Worm (Caenorhabditis elegans): Measurements from ENCODE around the gene fbxb-1.
A peak's percentile ranks its signal among the peaks of the same experiment; 100 is the strongest.

The fbxb-1 gene

DNA sequence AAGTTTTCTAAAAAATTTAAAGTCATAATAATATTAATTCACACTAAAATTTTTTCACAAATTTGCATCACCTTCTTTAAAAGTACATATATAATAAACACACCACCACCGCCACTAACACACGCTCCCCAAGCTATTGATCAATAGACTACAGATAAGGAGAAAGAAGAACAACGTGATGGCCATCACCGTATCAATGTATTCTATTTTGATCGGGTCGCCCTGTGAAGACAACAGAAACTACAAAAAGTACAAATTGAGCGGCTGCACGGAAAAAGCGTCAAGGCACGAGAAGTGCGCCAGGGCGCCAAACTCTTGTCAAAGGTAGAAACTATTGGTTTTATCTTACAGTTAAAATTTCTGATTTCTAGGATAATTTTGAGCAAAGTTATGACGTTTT is 27.8 kb upstream of the fbxb-1 start:
- TF ChIP-seq pes-1 (GFP tag; IDR thresholded peaks at IDR 0.05) (no peak), sea-1 (GFP tag; conservative IDR thresholded peaks at IDR 0.05) (no peak), ama-1 (optimal IDR thresholded peaks at IDR 0.05) (no peak)

DNA sequence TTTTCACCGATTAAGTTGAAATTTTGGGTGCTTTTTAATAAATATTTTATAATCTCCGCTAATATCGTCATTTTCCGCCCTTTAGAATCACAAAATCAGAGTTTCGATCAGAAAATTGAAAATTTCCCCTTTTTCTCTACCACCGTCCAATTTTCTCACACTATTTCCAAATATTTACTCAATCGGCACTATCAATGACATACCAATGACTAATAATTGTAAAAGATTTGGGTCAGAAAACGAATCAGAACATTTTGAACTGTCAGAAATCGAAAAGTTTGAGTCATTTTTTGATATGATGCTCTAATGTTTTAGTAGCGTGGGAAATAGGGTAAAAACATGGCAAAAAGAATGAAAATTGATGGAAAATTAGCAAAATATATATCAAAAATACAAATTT is 23.1 kb upstream of the fbxb-1 start, which contains the start of gene srr-2:
srr-2 (minus strand) TSS at position 73 of the 400 bp plus-strand sequence.
- no peak for TF ChIP-seq hmbx-1 (tag; optimal IDR thresholded peaks at IDR 0.05)
- no peak for TF ChIP-seq tra-4 (tag; optimal IDR thresholded peaks at IDR 0.05)
- TF ChIP-seq F13C5.2 (tag; optimal IDR thresholded peaks at IDR 0.05): no peak
- no peak for TF ChIP-seq tbx-37 (GFP tag; conservative IDR thresholded peaks at IDR 0.05)
- TF ChIP-seq ama-1 (optimal IDR thresholded peaks at IDR 0.05): no peak
- TF ChIP-seq ets-7 (tag; optimal IDR thresholded peaks at IDR 0.05): no peak
- TF ChIP-seq tbx-11 (GFP tag; IDR thresholded peaks at IDR 0.05): no peak
- no peak for TF ChIP-seq pes-1 (GFP tag; IDR thresholded peaks at IDR 0.05)
- no peak for TF ChIP-seq B0310.2 (tag; optimal IDR thresholded peaks at IDR 0.05)
- TF ChIP-seq hnd-1 (tag; optimal IDR thresholded peaks at IDR 0.05): no peak
- no peak for TF ChIP-seq sea-1 (GFP tag; conservative IDR thresholded peaks at IDR 0.05)
- TF ChIP-seq ceh-36 (tag; optimal IDR thresholded peaks at IDR 0.05): no peak
- TF ChIP-seq scrt-1 (GFP tag; IDR thresholded peaks at IDR 0.05): no peak

- TF ChIP-seq tbx-37 (GFP tag; conservative IDR thresholded peaks at IDR 0.05) (no peak), B0310.2 (tag; optimal IDR thresholded peaks at IDR 0.05) (no peak), ets-7 (tag; optimal IDR thresholded peaks at IDR 0.05) (no peak), ceh-36 (tag; optimal IDR thresholded peaks at IDR 0.05) (no peak), scrt-1 (GFP tag; IDR thresholded peaks at IDR 0.05) (no peak), hnd-1 (tag; optimal IDR thresholded peaks at IDR 0.05) (no peak), tra-4 (tag; optimal IDR thresholded peaks at IDR 0.05) (no peak), ama-1 (optimal IDR thresholded peaks at IDR 0.05) (no peak), hmbx-1 (tag; optimal IDR thresholded peaks at IDR 0.05) (no peak), hmg-4 (GFP tag; optimal IDR thresholded peaks at IDR 0.05) (no peak)
These were observed 22.5 kb upstream of the fbxb-1 start, which contains the start of gene oac-49 for ce11 chrV:19217675-19218074. TSS of gene oac-49 (plus strand) at chrV:19217975.

ce11 chrV:19228958-19229357 is 11.2 kb upstream of the fbxb-1 start:
- TF ChIP-seq ceh-36 (tag; optimal IDR thresholded peaks at IDR 0.05): peak; percentile 20

DNA sequence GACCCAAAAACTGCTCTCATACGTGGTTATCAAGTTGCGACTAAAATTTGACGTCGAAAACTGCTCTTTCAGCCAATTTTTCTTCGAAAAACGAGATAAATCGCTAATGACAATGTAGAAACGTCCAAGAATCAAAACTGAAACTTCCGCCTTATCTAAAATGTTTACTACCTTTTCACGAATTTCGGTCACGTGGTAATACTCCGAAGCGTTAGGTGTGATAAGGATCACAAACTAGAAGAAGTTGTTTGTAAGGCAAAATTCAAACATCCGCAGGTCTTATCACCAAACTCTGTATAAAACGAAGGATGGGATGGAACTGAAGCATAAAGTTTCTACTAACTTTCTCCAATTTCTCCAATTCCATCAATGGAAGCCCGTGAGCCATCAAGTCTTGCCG is 9.7 kb upstream of the fbxb-1 start, which contains the start of gene sqst-3:
sqst-3 (plus strand) TSS at position 370 of the 400 bp plus-strand sequence.
- TF ChIP-seq ceh-13 (GFP tag; optimal IDR thresholded peaks at IDR 0.05) (no peak), hmbx-1 (tag; optimal IDR thresholded peaks at IDR 0.05) (no peak), hnd-1 (tag; optimal IDR thresholded peaks at IDR 0.05) (no peak), pes-1 (GFP tag; IDR thresholded peaks at IDR 0.05) (no peak), aly-1 (tag; optimal IDR thresholded peaks at IDR 0.05) (no peak), ceh-36 (tag; optimal IDR thresholded peaks at IDR 0.05) (no peak), ets-7 (tag; optimal IDR thresholded peaks at IDR 0.05) (no peak), flt-1 (GFP tag; IDR thresholded peaks at IDR 0.05) (no peak), scrt-1 (GFP tag; IDR thresholded peaks at IDR 0.05) (no peak), F13C5.2 (tag; optimal IDR thresholded peaks at IDR 0.05) (no peak), tbx-37 (GFP tag; conservative IDR thresholded peaks at IDR 0.05) (no peak), ama-1 (optimal IDR thresholded peaks at IDR 0.05) (no peak), tra-4 (tag; optimal IDR thresholded peaks at IDR 0.05) (no peak)

DNA sequence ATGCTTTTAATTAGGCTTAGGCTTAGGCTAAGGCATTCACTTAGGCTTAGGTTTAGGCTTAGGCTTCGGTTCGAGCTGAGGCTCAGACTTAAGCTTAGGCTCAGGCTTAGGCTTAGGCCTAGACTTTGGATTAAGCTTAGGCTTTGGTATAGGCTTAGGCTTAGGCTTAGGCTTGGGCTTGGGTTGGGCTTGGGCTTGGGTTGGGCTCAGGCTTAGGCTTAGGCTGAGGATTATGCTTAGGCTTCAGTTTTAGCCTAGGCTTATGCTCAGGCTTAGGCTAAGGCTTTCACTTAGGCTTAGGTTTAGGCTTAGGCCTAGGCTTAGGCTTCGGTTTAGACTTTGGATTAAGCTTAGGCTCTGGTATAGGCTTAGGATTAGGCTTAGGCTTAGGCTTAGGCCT is 9.0 kb upstream of the fbxb-1 start:
- peak; percentile 95 for TF ChIP-seq ceh-36 (tag; optimal IDR thresholded peaks at IDR 0.05)
- no peak for TF ChIP-seq scrt-1 (GFP tag; IDR thresholded peaks at IDR 0.05)

DNA sequence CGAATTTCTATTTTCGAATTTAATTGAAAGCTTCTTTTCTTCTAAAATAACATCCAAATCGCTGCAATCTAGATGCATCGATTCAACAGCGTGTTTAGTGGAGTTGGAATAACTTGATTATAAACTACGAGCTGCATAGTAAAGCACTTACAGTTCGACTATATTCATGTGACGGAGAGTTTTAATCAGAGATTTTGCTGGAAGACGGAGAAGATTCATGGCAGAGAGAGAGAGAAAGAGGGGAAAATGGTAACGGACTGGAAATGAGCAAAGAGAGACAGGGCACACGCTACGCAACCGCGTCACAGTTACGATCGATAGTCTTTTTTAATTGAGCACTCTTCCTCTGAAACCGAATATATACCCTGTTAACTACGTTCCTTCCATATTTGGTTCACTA is 6.7 kb upstream of the fbxb-1 start, which contains the start of gene fbxb-116:
fbxb-116 (plus strand) TSS at position 301 of the 400 bp plus-strand sequence.
- TF ChIP-seq B0310.2 (tag; optimal IDR thresholded peaks at IDR 0.05): no peak
- TF ChIP-seq hmg-4 (GFP tag; optimal IDR thresholded peaks at IDR 0.05): no peak
- TF ChIP-seq tbx-11 (GFP tag; IDR thresholded peaks at IDR 0.05): no peak
- no peak for TF ChIP-seq ama-1 (optimal IDR thresholded peaks at IDR 0.05)
- no peak for TF ChIP-seq hnd-1 (tag; optimal IDR thresholded peaks at IDR 0.05)
- no peak for TF ChIP-seq scrt-1 (GFP tag; IDR thresholded peaks at IDR 0.05)
- no peak for TF ChIP-seq flt-1 (GFP tag; IDR thresholded peaks at IDR 0.05)
- no peak for TF ChIP-seq tra-4 (tag; optimal IDR thresholded peaks at IDR 0.05)
- no peak for TF ChIP-seq F13C5.2 (tag; optimal IDR thresholded peaks at IDR 0.05)
- TF ChIP-seq ceh-13 (GFP tag; optimal IDR thresholded peaks at IDR 0.05): no peak
- no peak for TF ChIP-seq pes-1 (GFP tag; IDR thresholded peaks at IDR 0.05)
- TF ChIP-seq hmbx-1 (tag; optimal IDR thresholded peaks at IDR 0.05): no peak
- no peak for TF ChIP-seq sea-1 (GFP tag; conservative IDR thresholded peaks at IDR 0.05)
- TF ChIP-seq ceh-36 (tag; optimal IDR thresholded peaks at IDR 0.05): no peak

DNA sequence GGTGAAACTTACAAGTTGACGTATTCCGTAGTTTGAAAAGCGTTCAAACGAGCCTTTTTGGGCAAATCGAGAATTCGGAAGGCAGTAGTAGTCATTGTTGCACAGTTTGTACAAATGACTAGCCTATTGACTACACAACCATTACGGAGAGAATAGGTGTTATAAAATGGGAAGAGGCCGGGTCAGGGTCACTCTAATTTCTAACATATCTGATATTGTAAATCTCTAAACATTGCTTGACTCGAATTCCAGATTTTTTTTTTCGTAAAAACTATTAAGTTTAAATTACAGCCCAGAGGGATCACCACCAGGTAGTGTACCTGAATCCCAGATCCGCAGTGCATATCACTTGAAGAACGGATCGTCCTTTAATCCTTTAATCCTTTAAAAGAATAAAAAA is 3.0 kb upstream of the fbxb-1 start, which contains the start of gene fbxb-2:
fbxb-2 (minus strand) TSS at position 101 of the 400 bp plus-strand sequence.
- TF ChIP-seq ceh-36 (tag; optimal IDR thresholded peaks at IDR 0.05): peak; percentile 8
- no peak for TF ChIP-seq F13C5.2 (tag; optimal IDR thresholded peaks at IDR 0.05)

DNA sequence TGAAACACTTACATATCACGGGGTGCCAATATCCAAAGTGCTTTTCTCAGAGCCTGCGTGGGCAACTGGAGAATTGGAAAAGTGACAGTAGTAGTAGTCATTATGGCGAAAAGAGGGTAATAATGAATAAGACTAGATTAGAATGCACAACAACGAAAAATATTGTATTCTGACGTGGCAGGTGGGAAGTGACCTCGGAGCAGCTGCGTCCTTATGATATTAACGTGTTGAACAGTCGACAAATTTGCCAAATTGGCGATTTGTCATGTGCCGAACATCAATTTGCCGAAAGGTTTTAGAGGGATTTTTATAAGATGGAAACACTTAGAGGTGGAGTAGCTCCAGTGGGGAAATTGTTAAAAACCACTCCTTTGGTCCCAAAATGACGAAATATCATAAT is 10.8 kb downstream of the fbxb-1 start, which contains the start of gene str-81:
str-81 (minus strand) TSS at position 101 of the 400 bp plus-strand sequence.
- TF ChIP-seq sea-1 (GFP tag; conservative IDR thresholded peaks at IDR 0.05) (no peak), scrt-1 (GFP tag; IDR thresholded peaks at IDR 0.05) (no peak), flt-1 (GFP tag; IDR thresholded peaks at IDR 0.05) (no peak), tra-4 (tag; optimal IDR thresholded peaks at IDR 0.05) (no peak), hmbx-1 (tag; optimal IDR thresholded peaks at IDR 0.05) (no peak), tbx-11 (GFP tag; IDR thresholded peaks at IDR 0.05) (no peak), ets-7 (tag; optimal IDR thresholded peaks at IDR 0.05) (no peak), tbx-37 (GFP tag; conservative IDR thresholded peaks at IDR 0.05) (no peak), ceh-13 (GFP tag; optimal IDR thresholded peaks at IDR 0.05) (no peak)
